Fruit fly (Drosophila melanogaster) whole organism, pupa: ENCODE measurements around the gene enc.

Experiments
- CG12605 ChIP-seq: fragments of 200-800 bp; sonication (Bioruptor generic); IDR thresholded peaks from 2 replicates; pipeline ENCODE4 v1.3.6; 2022; ENCODE audit warnings: missing biosample characterization, missing genetic modification characterization
- CG14655 ChIP-seq: fragments of 200-800 bp; sonication (Bioruptor generic); optimal IDR thresholded peaks from 3 replicates; lab custom pipeline; 2017; ENCODE audit warnings: mild to moderate bottlenecking, missing biosample characterization, missing genetic modification reagents, missing genetic modification characterization
- CG15710 ChIP-seq: fragments of 200-800 bp; sonication (Bioruptor generic); optimal IDR thresholded peaks from 2 replicates; lab custom pipeline; 2018; ENCODE audit warnings: missing biosample characterization, mild to moderate bottlenecking, missing genetic modification characterization, moderate library complexity
- CG8159 ChIP-seq: fragments of 200-800 bp; sonication (Bioruptor generic); optimal IDR thresholded peaks from 3 replicates; lab custom pipeline; 2018; ENCODE audit warnings: missing biosample characterization, mild to moderate bottlenecking, missing genetic modification characterization, moderate library complexity
- fd96Ca ChIP-seq: fragments of 200-800 bp; sonication (Bioruptor generic); IDR thresholded peaks from 3 replicates; pipeline ENCODE4 v1.3.6; 2022; ENCODE audit warnings: missing biosample characterization, missing genetic modification characterization
- gl ChIP-seq: fragments of 200-800 bp; sonication (Bioruptor generic); optimal IDR thresholded peaks from 2 replicates; lab custom pipeline; 2018; ENCODE audit warnings: missing biosample characterization, mild to moderate bottlenecking, missing genetic modification characterization
- rn ChIP-seq: fragments of 200-800 bp; sonication (Bioruptor generic); IDR thresholded peaks from 2 replicates; pipeline ENCODE4 v1.3.6; 2022; ENCODE audit warnings: missing biosample characterization, missing genetic modification characterization

dm6 chr3L:3772284-3772987, 46.0 kb upstream of the enc start:
- no peak for TF ChIP-seq CG12605 (GFP tag; lab: Robert Waterston, UW)
- TF ChIP-seq CG15710 (tag; lab: Kevin White, UChicago), result no peak
- no peak for TF ChIP-seq gl (tag; lab: Kevin White, UChicago)
- TF ChIP-seq CG8159 (tag; lab: Kevin White, UChicago), result no peak
- no peak for TF ChIP-seq fd96Ca (GFP tag; lab: Robert Waterston, UW)
- TF ChIP-seq rn (GFP tag; lab: Robert Waterston, UW), result no peak
- no peak for TF ChIP-seq CG14655 (GFP tag; lab: Kevin White, UChicago)
